Worm (Caenorhabditis elegans) whole organism, L2 larva: Measurements from ENCODE around the gene suf-1.

Source experiments
- ama-1 ChIP-seq: fragments of 150-350 bp; optimal IDR thresholded peaks from 2 replicates; lab custom pipeline; 2018; ENCODE audit warnings: inconsistent platforms
- egl-27 ChIP-seq: sonication (generic microtip); optimal IDR thresholded peaks from 3 replicates; lab custom pipeline; 2017; ENCODE audit warnings: missing biosample characterization, missing genetic modification reagents, missing genetic modification characterization
- lin-11 ChIP-seq: fragments of 150-350 bp; sonication (generic microtip); optimal IDR thresholded peaks from 2 replicates; lab custom pipeline; 2014; ENCODE audit warnings: missing biosample characterization, missing genetic modification characterization, inconsistent platforms, mixed read lengths
- lin-13 ChIP-seq: fragments of 150-350 bp; optimal IDR thresholded peaks from 2 replicates; lab custom pipeline; 2014; ENCODE audit warnings: missing biosample characterization, missing genetic modification reagents, missing genetic modification characterization
- mab-5 ChIP-seq: fragments of 150-350 bp; optimal IDR thresholded peaks from 2 replicates; lab custom pipeline; 2014; ENCODE audit warnings: missing biosample characterization, missing genetic modification characterization
- nhr-11 ChIP-seq: fragments of 150-350 bp; optimal IDR thresholded peaks from 2 replicates; lab custom pipeline; 2014; ENCODE audit warnings: missing biosample characterization, missing genetic modification characterization
- nhr-23 ChIP-seq: fragments of 150-350 bp; optimal IDR thresholded peaks from 2 replicates; lab custom pipeline; 2014; ENCODE audit warnings: missing biosample characterization, missing genetic modification reagents, missing genetic modification characterization
- zag-1 ChIP-seq: fragments of 150-350 bp; optimal IDR thresholded peaks from 2 replicates; lab custom pipeline; 2014; ENCODE audit warnings: missing biosample characterization, missing genetic modification characterization

ce11 chrII:8599214-8599613, 4.4 kb upstream of the suf-1 start, which contains the start of gene F28C6.5:
- TF ChIP-seq nhr-23 (tag; lab: Kevin White, UChicago) (no peak), nhr-11 (tag; lab: Kevin White, UChicago) (no peak), lin-13 (GFP tag; lab: Kevin White, UChicago) (no peak), lin-11 (tag; lab: Kevin White, UChicago) (no peak), ama-1 (no peak), egl-27 (no peak), zag-1 (tag; lab: Kevin White, UChicago) (no peak), mab-5 (tag; lab: Kevin White, UChicago) (no peak)
